Fruit fly (Drosophila melanogaster) whole organism, embryonic: ENCODE measurements around the gene CG31627.

Experiments
- ATbp ChIP-seq: fragments of 200-800 bp; sonication (Bioruptor generic); optimal IDR thresholded peaks from 2 replicates; lab custom pipeline; 2017; ENCODE audit warnings: missing biosample characterization, mild to moderate bottlenecking, missing genetic modification characterization, missing genetic modification reagents
- CG10274 ChIP-seq: fragments of 200-800 bp; sonication (Bioruptor generic); optimal IDR thresholded peaks from 3 replicates; lab custom pipeline; 2017; ENCODE audit warnings: missing biosample characterization, mild to moderate bottlenecking, missing genetic modification characterization
- CG10321 ChIP-seq: fragments of 200-800 bp; sonication (Bioruptor generic); IDR thresholded peaks from 2 replicates; pipeline ENCODE4 v1.3.6; 2022; ENCODE audit warnings: missing biosample characterization, missing genetic modification characterization
- CG10462 ChIP-seq: fragments of 200-800 bp; sonication (Bioruptor generic); optimal IDR thresholded peaks from 2 replicates; lab custom pipeline; 2016; ENCODE audit warnings: missing biosample characterization, missing genetic modification characterization
- CG11398 ChIP-seq: fragments of 200-800 bp; sonication (Bioruptor generic); optimal IDR thresholded peaks from 2 replicates; lab custom pipeline; 2016; ENCODE audit warnings: missing biosample characterization, missing genetic modification characterization
- CG11504 ChIP-seq: fragments of 200-800 bp; sonication (Bioruptor generic); optimal IDR thresholded peaks from 3 replicates; lab custom pipeline; 2019; ENCODE audit warnings: missing biosample characterization, mild to moderate bottlenecking, missing genetic modification characterization, moderate library complexity
- CG11560 ChIP-seq: fragments of 200-800 bp; sonication (Bioruptor generic); IDR thresholded peaks from 3 replicates; pipeline ENCODE4 v1.3.6; 2022; ENCODE audit warnings: missing biosample characterization, missing genetic modification characterization
- CG11695 ChIP-seq: fragments of 200-800 bp; sonication (Bioruptor generic); IDR thresholded peaks from 3 replicates; pipeline ENCODE4 v1.3.6; 2022; ENCODE audit warnings: missing biosample characterization, missing genetic modification characterization
- CG15011 ChIP-seq: fragments of 200-800 bp; sonication (Bioruptor generic); optimal IDR thresholded peaks from 3 replicates; lab custom pipeline; 2018; ENCODE audit warnings: missing biosample characterization, mild to moderate bottlenecking, missing genetic modification characterization
- CG1603 ChIP-seq: fragments of 200-800 bp; sonication (Bioruptor generic); optimal IDR thresholded peaks from 2 replicates; lab custom pipeline; 2019; ENCODE audit warnings: missing biosample characterization, mild to moderate bottlenecking, missing genetic modification characterization, moderate library complexity
- CG18599 ChIP-seq: fragments of 200-800 bp; sonication (Bioruptor generic); optimal IDR thresholded peaks from 3 replicates; lab custom pipeline; 2017; ENCODE audit warnings: missing biosample characterization, missing genetic modification characterization, mild to moderate bottlenecking, moderate library complexity, missing genetic modification reagents
- CG42726 ChIP-seq: fragments of 200-800 bp; sonication (Bioruptor generic); IDR thresholded peaks from 2 replicates; pipeline ENCODE4 v1.3.6; 2022; ENCODE audit warnings: missing biosample characterization, missing genetic modification characterization; ENCODE audit not compliant: partially characterized antibody
- CG4328 ChIP-seq: fragments of 200-800 bp; sonication (Bioruptor generic); optimal IDR thresholded peaks from 3 replicates; lab custom pipeline; 2017; ENCODE audit warnings: missing biosample characterization, missing genetic modification reagents, missing genetic modification characterization
- CG6791 ChIP-seq: fragments of 200-800 bp; sonication (Bioruptor generic); IDR thresholded peaks from 3 replicates; pipeline ENCODE4 v1.3.6; 2022; ENCODE audit warnings: missing biosample characterization, missing genetic modification characterization; ENCODE audit not compliant: partially characterized antibody
- CG7556 ChIP-seq: fragments of 200-800 bp; sonication (Bioruptor generic); optimal IDR thresholded peaks from 2 replicates; lab custom pipeline; 2017; ENCODE audit warnings: missing biosample characterization, mild to moderate bottlenecking, missing genetic modification characterization
- CG7987 ChIP-seq: fragments of 200-800 bp; sonication (Bioruptor generic); optimal IDR thresholded peaks from 2 replicates; lab custom pipeline; 2018; ENCODE audit warnings: missing biosample characterization, mild to moderate bottlenecking, missing genetic modification characterization, moderate library complexity
- CG8290 ChIP-seq, 3 experiments: fragments of 200-800 bp; sonication (Bioruptor generic); optimal IDR thresholded peaks; 2 replicates each; lab custom pipeline; 2016 to 2019; ENCODE audit warnings: missing biosample characterization in 3 of 3, missing genetic modification characterization in 3 of 3, mild to moderate bottlenecking in 2 of 3, moderate library complexity in 1 of 3
- CG9727 ChIP-seq: fragments of 200-800 bp; sonication (Bioruptor generic); optimal IDR thresholded peaks from 3 replicates; lab custom pipeline; 2017; ENCODE audit warnings: missing biosample characterization, mild to moderate bottlenecking, missing genetic modification characterization
- CG9932 ChIP-seq: fragments of 200-800 bp; sonication (Bioruptor generic); IDR thresholded peaks from 2 replicates; pipeline ENCODE4 v1.3.6; 2022; ENCODE audit warnings: missing biosample characterization, missing genetic modification characterization
- CkIIα-i1 ChIP-seq: fragments of 200-800 bp; sonication (Bioruptor generic); IDR thresholded peaks from 2 replicates; pipeline ENCODE4 v1.3.6; 2022; ENCODE audit warnings: missing biosample characterization, missing genetic modification characterization
- Dad ChIP-seq: fragments of 200-800 bp; sonication (Bioruptor generic); optimal IDR thresholded peaks from 3 replicates; lab custom pipeline; 2016; ENCODE audit warnings: missing biosample characterization, missing genetic modification characterization
- Ets97D ChIP-seq: fragments of 200-800 bp; sonication (Bioruptor generic); optimal IDR thresholded peaks from 3 replicates; lab custom pipeline; 2016; ENCODE audit warnings: missing biosample characterization, missing genetic modification characterization
- HmgZ ChIP-seq: fragments of 200-800 bp; sonication (Bioruptor generic); optimal IDR thresholded peaks from 2 replicates; lab custom pipeline; 2018; ENCODE audit warnings: missing biosample characterization, mild to moderate bottlenecking, missing genetic modification characterization
- Lpt ChIP-seq: fragments of >200 bp; optimal IDR thresholded peaks from 2 replicates; lab custom pipeline; 2018; ENCODE audit warnings: missing biosample characterization, missing genetic modification characterization
- Myb ChIP-seq: fragments of 200-800 bp; sonication (Bioruptor generic); optimal IDR thresholded peaks from 2 replicates; lab custom pipeline; 2016; ENCODE audit warnings: missing biosample characterization, missing genetic modification characterization
- NC2β ChIP-seq: fragments of 200-800 bp; sonication (Bioruptor generic); optimal IDR thresholded peaks from 2 replicates; lab custom pipeline; 2016; ENCODE audit warnings: missing biosample characterization, missing genetic modification characterization
- PHDP ChIP-seq: fragments of 200-800 bp; sonication (Bioruptor generic); optimal IDR thresholded peaks from 3 replicates; lab custom pipeline; 2018; ENCODE audit warnings: missing biosample characterization, mild to moderate bottlenecking, missing genetic modification characterization, moderate library complexity
- Scr ChIP-seq: fragments of 200-800 bp; sonication (Bioruptor generic); IDR thresholded peaks from 2 replicates; pipeline ENCODE4 v1.3.6; 2022; ENCODE audit warnings: missing biosample characterization, missing genetic modification characterization; ENCODE audit not compliant: partially characterized antibody
- Ssrp ChIP-seq: fragments of 200-800 bp; sonication (Bioruptor generic); optimal IDR thresholded peaks from 2 replicates; lab custom pipeline; 2018; ENCODE audit warnings: missing biosample characterization, mild to moderate bottlenecking, missing genetic modification characterization, moderate library complexity
- Vsx1 ChIP-seq: fragments of 200-800 bp; sonication (Bioruptor generic); optimal IDR thresholded peaks from 2 replicates; lab custom pipeline; 2017; ENCODE audit warnings: missing biosample characterization, mild to moderate bottlenecking, missing genetic modification characterization, missing genetic modification reagents
- ash1 ChIP-seq: fragments of 200-800 bp; sonication (Bioruptor generic); optimal IDR thresholded peaks from 2 replicates; lab custom pipeline; 2018; ENCODE audit warnings: missing biosample characterization, mild to moderate bottlenecking, missing genetic modification characterization
- az2 ChIP-seq: fragments of 200-800 bp; sonication (Bioruptor generic); optimal IDR thresholded peaks from 3 replicates; lab custom pipeline; 2016; ENCODE audit warnings: missing biosample characterization, missing genetic modification characterization
- bigmax ChIP-seq: fragments of 200-800 bp; sonication (Bioruptor generic); optimal IDR thresholded peaks from 2 replicates; lab custom pipeline; 2018; ENCODE audit warnings: missing biosample characterization, mild to moderate bottlenecking, missing genetic modification characterization
- bsh ChIP-seq, 2 experiments: fragments of 200-800 bp; sonication (Bioruptor generic); optimal IDR thresholded peaks; 2 replicates each; lab custom pipeline; 2017 to 2018; ENCODE audit warnings: mild to moderate bottlenecking in 2 of 2, missing biosample characterization in 2 of 2, missing genetic modification characterization in 2 of 2, moderate library complexity in 1 of 2
- cwo ChIP-seq: fragments of 200-800 bp; sonication (Bioruptor generic); optimal IDR thresholded peaks from 3 replicates; lab custom pipeline; 2017; ENCODE audit warnings: missing biosample characterization, missing genetic modification characterization, mild to moderate bottlenecking, moderate library complexity, missing genetic modification reagents
- gt ChIP-seq: fragments of 200-800 bp; sonication (Bioruptor generic); IDR thresholded peaks from 2 replicates; pipeline ENCODE4 v1.3.6; 2022; ENCODE audit warnings: missing biosample characterization, missing genetic modification characterization
- ken ChIP-seq: fragments of 200-800 bp; sonication (Bioruptor generic); IDR thresholded peaks from 3 replicates; pipeline ENCODE4 v1.3.6; 2022; ENCODE audit warnings: missing biosample characterization, missing genetic modification characterization
- luna ChIP-seq: fragments of 200-800 bp; sonication (Bioruptor generic); optimal IDR thresholded peaks from 2 replicates; lab custom pipeline; 2016; ENCODE audit warnings: missing biosample characterization, missing genetic modification characterization
- mam ChIP-seq: fragments of 200-800 bp; sonication (Bioruptor generic); optimal IDR thresholded peaks from 3 replicates; lab custom pipeline; 2016; ENCODE audit warnings: missing biosample characterization, missing genetic modification characterization
- p53 ChIP-seq: fragments of 200-800 bp; sonication (Bioruptor generic); optimal IDR thresholded peaks from 2 replicates; lab custom pipeline; 2016; ENCODE audit warnings: missing biosample characterization, missing genetic modification characterization
- pb ChIP-seq: fragments of 200-800 bp; sonication (Bioruptor generic); optimal IDR thresholded peaks from 3 replicates; lab custom pipeline; 2016; ENCODE audit warnings: missing biosample characterization, missing genetic modification characterization
- pfk ChIP-seq: fragments of 200-800 bp; sonication (Bioruptor generic); optimal IDR thresholded peaks from 2 replicates; lab custom pipeline; 2018; ENCODE audit warnings: missing biosample characterization, mild to moderate bottlenecking, missing genetic modification characterization, moderate library complexity
- pnt ChIP-seq: fragments of 200-800 bp; sonication (Bioruptor generic); optimal IDR thresholded peaks from 3 replicates; lab custom pipeline; 2016; ENCODE audit warnings: missing biosample characterization, missing genetic modification characterization
- pzg ChIP-seq: fragments of 200-800 bp; sonication (Bioruptor generic); optimal IDR thresholded peaks from 3 replicates; lab custom pipeline; 2018; ENCODE audit warnings: missing biosample characterization, mild to moderate bottlenecking, missing genetic modification characterization, moderate library complexity
- sc ChIP-seq, 3 experiments: fragments of >200 bp in 2 of 3; fragments of 200-800 bp in 1 of 3; sonication (Bioruptor generic) in 1 of 3; optimal IDR thresholded peaks; 2 replicates in 2 of 3; 3 replicates in 1 of 3; lab custom pipeline; 2017; ENCODE audit warnings: mild to moderate bottlenecking in 1 of 3, missing biosample characterization in 1 of 3, missing genetic modification characterization in 1 of 3, missing genetic modification reagents in 1 of 3
- sna ChIP-seq: fragments of 200-800 bp; sonication (Bioruptor generic); IDR thresholded peaks from 2 replicates; pipeline ENCODE4 v1.3.6; 2022; ENCODE audit warnings: missing biosample characterization, missing genetic modification characterization; ENCODE audit not compliant: partially characterized antibody
- ssp ChIP-seq: fragments of 200-800 bp; sonication (Bioruptor generic); IDR thresholded peaks from 2 replicates; pipeline ENCODE4 v1.3.6; 2022; ENCODE audit warnings: missing biosample characterization, missing genetic modification characterization
- unpg ChIP-seq: fragments of 200-800 bp; sonication (Bioruptor generic); optimal IDR thresholded peaks from 3 replicates; lab custom pipeline; 2018; ENCODE audit warnings: missing biosample characterization, mild to moderate bottlenecking, missing genetic modification characterization, moderate library complexity
- vfl ChIP-seq: fragments of 200-800 bp; sonication (Bioruptor generic); optimal IDR thresholded peaks from 2 replicates; lab custom pipeline; 2016; ENCODE audit warnings: missing biosample characterization, missing genetic modification characterization
- zfh1 ChIP-seq: fragments of 200-800 bp; sonication (Bioruptor generic); IDR thresholded peaks from 3 replicates; pipeline ENCODE4 v1.3.6; 2022; ENCODE audit warnings: missing biosample characterization, missing genetic modification characterization

The CG31627 gene

DNA sequence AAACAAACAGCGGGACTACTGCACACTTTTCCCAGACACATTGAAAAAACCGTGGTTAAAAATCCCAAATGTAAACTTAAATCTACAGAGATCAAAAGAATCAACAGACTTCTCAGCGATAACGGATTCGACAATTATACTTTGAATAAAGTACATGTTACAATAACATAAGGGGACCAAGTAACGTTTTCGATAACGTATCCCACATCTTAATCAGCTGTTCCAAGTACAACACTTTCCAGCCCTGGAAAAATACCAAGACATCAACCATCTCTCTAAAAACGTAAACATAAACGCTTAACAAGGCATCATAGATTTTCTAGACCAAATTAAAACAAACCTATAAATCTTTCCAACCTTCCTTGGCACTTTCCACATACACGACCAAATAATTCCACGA is 19.2 kb upstream of the CG31627 start (continued):
- no peak for TF ChIP-seq CG10321 (GFP tag; lab: Robert Waterston, UW)
- TF ChIP-seq CG7987, result no peak
- TF ChIP-seq zfh1 (GFP tag; lab: Robert Waterston, UW), result no peak
- peak; percentile 78 for TF ChIP-seq Myb (GFP tag; lab: Kevin White, UChicago)
- TF ChIP-seq bigmax (GFP tag; lab: Kevin White, UChicago), result no peak
- no peak for TF ChIP-seq pb
- no peak for TF ChIP-seq Lpt (GFP tag; lab: Kevin White, UChicago)
- peak; percentile 16; the same call in 1 of the 2 replicates for TF ChIP-seq Scr (GFP tag; lab: Robert Waterston, UW)
- TF ChIP-seq pnt, result no peak
- no peak for TF ChIP-seq CG42726 (GFP tag; lab: Robert Waterston, UW)
- TF ChIP-seq ash1, result no peak
- TF ChIP-seq Ets97D (GFP tag; lab: Kevin White, UChicago), result peak; percentile 27
- TF ChIP-seq PHDP (tag; lab: Kevin White, UChicago), result no peak
- no peak for TF ChIP-seq ATbp (GFP tag; lab: Kevin White, UChicago)
- TF ChIP-seq vfl (GFP tag; lab: Kevin White, UChicago), result no peak
- TF ChIP-seq CG10274 (GFP tag; lab: Kevin White, UChicago), result no peak
- TF ChIP-seq CG9932 (GFP tag; lab: Robert Waterston, UW), result no peak
- no peak for TF ChIP-seq CG9727
- no peak for TF ChIP-seq CG11504 (tag; lab: Kevin White, UChicago)
- no peak for TF ChIP-seq CG6791 (GFP tag; lab: Robert Waterston, UW)
- TF ChIP-seq pzg, result peak; percentile 79
- TF ChIP-seq CG7556 (GFP tag; lab: Kevin White, UChicago), result no peak
- TF ChIP-seq luna (GFP tag; lab: Kevin White, UChicago), result no peak
- no peak for TF ChIP-seq CG11560 (tag; lab: Robert Waterston, UW)
- no peak for TF ChIP-seq az2 (GFP tag; lab: Kevin White, UChicago)
- TF ChIP-seq CG18599 (GFP tag; lab: Kevin White, UChicago), result no peak
- TF ChIP-seq pfk, result peak; percentile 0
- no peak for TF ChIP-seq gt
- no peak for TF ChIP-seq p53
- no peak for TF ChIP-seq CG4328 (GFP tag; lab: Kevin White, UChicago)
- TF ChIP-seq CG11398 (GFP tag; lab: Kevin White, UChicago), result no peak
- TF ChIP-seq CkIIα-i1, result no peak
- TF ChIP-seq mam, result no peak
- no peak for TF ChIP-seq CG15011
- peak; percentile 43 for TF ChIP-seq CG1603 (tag; lab: Kevin White, UChicago)
- TF ChIP-seq HmgZ (tag; lab: Kevin White, UChicago), result peak; percentile 45
- TF ChIP-seq CG8290 (GFP tag; optimal IDR thresholded peaks at IDR 0.05; lab: Kevin White, UChicago), result no peak
- TF ChIP-seq CG8290 (tag; optimal IDR thresholded peaks at IDR 0.05; lab: Kevin White, UChicago), result peak in 1 of 2 experiments; percentile 49
- TF ChIP-seq unpg (GFP tag; lab: Kevin White, UChicago), result no peak
- no peak for TF ChIP-seq bsh (GFP tag; optimal IDR thresholded peaks at IDR 0.05; lab: Kevin White, UChicago)
- TF ChIP-seq NC2β (GFP tag; lab: Kevin White, UChicago), result no peak
- TF ChIP-seq Dad (GFP tag; lab: Kevin White, UChicago), result no peak
- TF ChIP-seq Vsx1 (GFP tag; lab: Kevin White, UChicago), result no peak
- no peak for TF ChIP-seq sc (optimal IDR thresholded peaks at IDR 0.05; lab: Kevin White, UChicago)
- no peak for TF ChIP-seq sc (GFP tag; optimal IDR thresholded peaks at IDR 0.05; lab: Kevin White, UChicago)
- TF ChIP-seq CG10462 (GFP tag; lab: Kevin White, UChicago), result no peak
- TF ChIP-seq cwo, result no peak
- TF ChIP-seq Ssrp (tag; lab: Kevin White, UChicago), result no peak
- no peak for TF ChIP-seq ssp (GFP tag; lab: Robert Waterston, UW)
- TF ChIP-seq sna (GFP tag; lab: Robert Waterston, UW), result 0 out of 2 replicates have a peak, but pooled peaks have one; percentile 16
- TF ChIP-seq CG11695, result no peak
- TF ChIP-seq ken (GFP tag; lab: Robert Waterston, UW), result no peak
